Worm (Caenorhabditis elegans) whole organism, L4 larva: ENCODE results near the gene rad-54.L2.

Source experiments
- F49E8.2 ChIP-seq: sonication (generic microtip); optimal IDR thresholded peaks from 2 replicates; lab custom pipeline; 2016; ENCODE audit warnings: missing compliant biosample characterization, mild to moderate bottlenecking, missing genetic modification characterization, borderline replicate concordance
- ZK337.2 ChIP-seq: fragments of 200-800 bp; sonication (Bioruptor generic); IDR thresholded peaks from 2 replicates; pipeline ENCODE4 v1.3.6; 2022; ENCODE audit warnings: missing genetic modification reagents, missing genetic modification characterization, missing compliant biosample characterization
- aly-2 ChIP-seq: sonication (generic microtip); optimal IDR thresholded peaks from 2 replicates; lab custom pipeline; 2018; ENCODE audit warnings: missing biosample characterization, missing genetic modification characterization
- ceh-20 ChIP-seq: fragments of 200-800 bp; sonication (Bioruptor generic); IDR thresholded peaks from 2 replicates; pipeline ENCODE4 v1.3.6; 2022; ENCODE audit warnings: missing genetic modification reagents, missing genetic modification characterization, missing compliant biosample characterization
- gei-8 ChIP-seq: fragments of 200-800 bp; sonication (Bioruptor generic); optimal IDR thresholded peaks from 2 replicates; lab custom pipeline; 2018; ENCODE audit warnings: mild to moderate bottlenecking, missing genetic modification characterization, missing compliant biosample characterization
- madf-5 ChIP-seq, 2 experiments: fragments of 200-800 bp; sonication (Bioruptor generic); IDR thresholded peaks; 2 replicates each; pipeline ENCODE4 v1.3.6; 2022; ENCODE audit warnings: missing compliant biosample characterization in 2 of 2, missing genetic modification characterization in 2 of 2
- mxl-3 ChIP-seq: fragments of 200-800 bp; sonication (Bioruptor generic); optimal IDR thresholded peaks from 2 replicates; lab custom pipeline; 2018; ENCODE audit warnings: mild to moderate bottlenecking, missing genetic modification characterization, missing compliant biosample characterization
- nhr-10 ChIP-seq: fragments of 150-350 bp; optimal IDR thresholded peaks from 2 replicates; lab custom pipeline; 2014; ENCODE audit warnings: missing biosample characterization, missing genetic modification characterization
- nhr-41 ChIP-seq: fragments of 200-800 bp; sonication (Bioruptor generic); IDR thresholded peaks from 2 replicates; pipeline ENCODE4 v1.3.6; 2022; ENCODE audit warnings: missing genetic modification reagents, missing genetic modification characterization, missing compliant biosample characterization
- nhr-76 ChIP-seq: fragments of 150-350 bp; optimal IDR thresholded peaks from 2 replicates; lab custom pipeline; 2014; ENCODE audit warnings: missing biosample characterization, missing genetic modification characterization
- unc-62 ChIP-seq, 3 experiments: fragments of 150-350 bp in 1 of 3; sonication (generic microtip); optimal IDR thresholded peaks in 2 of 3; peaks in 1 of 3; 1 replicate in 1 of 3; 2 replicates in 2 of 3; lab custom pipeline; 2014 to 2017; ENCODE audit warnings: missing biosample characterization in 3 of 3, missing genetic modification characterization in 3 of 3, missing genetic modification reagents in 3 of 3, missing genotype in 1 of 3
- zag-1 ChIP-seq: fragments of 150-350 bp; optimal IDR thresholded peaks from 2 replicates; lab custom pipeline; 2014; ENCODE audit warnings: missing biosample characterization, missing genetic modification characterization
- ztf-7 ChIP-seq: fragments of 150-350 bp; optimal IDR thresholded peaks from 2 replicates; lab custom pipeline; 2014; ENCODE audit warnings: missing biosample characterization, missing genetic modification characterization

ce11 chrIV:8924126-8924525, 30.2 kb downstream of the rad-54.L2 start:
- TF ChIP-seq gei-8 (GFP tag; lab: Kevin White, UChicago) (no peak), F49E8.2 (tag; lab: Kevin White, UChicago) (no peak), unc-62 (GFP tag; optimal IDR thresholded peaks at IDR 0.05 in 1 of 2; lab: Kevin White, UChicago) (no peak), unc-62 (tag; optimal IDR thresholded peaks at IDR 0.05; lab: Kevin White, UChicago) (no peak), nhr-41 (GFP tag; lab: Robert Waterston, UW) (no peak), madf-5 (GFP tag; IDR thresholded peaks at IDR 0.05; lab: Robert Waterston, UW) (no peak), zag-1 (tag; lab: Kevin White, UChicago) (no peak), mxl-3 (no peak), nhr-10 (tag; lab: Kevin White, UChicago) (no peak), aly-2 (tag; lab: Kevin White, UChicago) (no peak), ztf-7 (tag; lab: Kevin White, UChicago) (no peak), ceh-20 (GFP tag; lab: Robert Waterston, UW) (no peak), ZK337.2 (GFP tag; lab: Robert Waterston, UW) (no peak), nhr-76 (tag; lab: Kevin White, UChicago) (no peak)
